Fruit fly (Drosophila melanogaster) whole organism, prepupa: Measurements from ENCODE around the gene tkv.

Source experiments
- Blimp-1 ChIP-seq: fragments of 200-800 bp; sonication (Bioruptor generic); optimal IDR thresholded peaks from 3 replicates; lab custom pipeline; 2017; ENCODE audit warnings: missing biosample characterization, missing genetic modification characterization, mild to moderate bottlenecking, moderate library complexity, missing genetic modification reagents
- CG10631 ChIP-seq: fragments of 200-800 bp; sonication (Bioruptor generic); optimal IDR thresholded peaks from 2 replicates; lab custom pipeline; 2016; ENCODE audit warnings: missing biosample characterization, missing genetic modification characterization
- CG11294 ChIP-seq: fragments of 200-800 bp; sonication (Bioruptor generic); IDR thresholded peaks from 2 replicates; pipeline ENCODE4 v1.3.6; 2022; ENCODE audit warnings: missing biosample characterization, missing genetic modification characterization
- CG11902 ChIP-seq: fragments of 200-800 bp; sonication (Bioruptor generic); optimal IDR thresholded peaks from 3 replicates; lab custom pipeline; 2016; ENCODE audit warnings: missing biosample characterization, missing genetic modification characterization
- CG15336 ChIP-seq: fragments of 200-800 bp; sonication (Bioruptor generic); IDR thresholded peaks from 2 replicates; pipeline ENCODE4 v1.3.6; 2022; ENCODE audit warnings: missing biosample characterization, missing genetic modification characterization
- CG16779 ChIP-seq: fragments of 200-800 bp; sonication (Bioruptor generic); optimal IDR thresholded peaks from 3 replicates; lab custom pipeline; 2017; ENCODE audit warnings: missing biosample characterization, mild to moderate bottlenecking, missing genetic modification characterization
- CG3032 ChIP-seq: fragments of 200-800 bp; optimal IDR thresholded peaks from 2 replicates; lab custom pipeline; 2019; ENCODE audit warnings: missing biosample characterization, mild to moderate bottlenecking, missing genetic modification characterization, moderate library complexity
- CG31627 ChIP-seq: fragments of 200-800 bp; sonication (Bioruptor generic); optimal IDR thresholded peaks from 3 replicates; lab custom pipeline; 2016; ENCODE audit warnings: missing biosample characterization, missing genetic modification characterization
- CG32006 ChIP-seq: fragments of 200-800 bp; sonication (Bioruptor generic); optimal IDR thresholded peaks from 3 replicates; lab custom pipeline; 2017; ENCODE audit warnings: missing biosample characterization, mild to moderate bottlenecking, missing genetic modification characterization
- CG4318 ChIP-seq: fragments of 200-800 bp; sonication (Bioruptor generic); optimal IDR thresholded peaks from 3 replicates; lab custom pipeline; 2017; ENCODE audit warnings: missing biosample characterization, mild to moderate bottlenecking, missing genetic modification characterization
- CG6163 ChIP-seq: fragments of 200-800 bp; sonication (Bioruptor generic); IDR thresholded peaks from 3 replicates; pipeline ENCODE4 v1.3.6; 2022; ENCODE audit warnings: missing biosample characterization, missing genetic modification characterization
- CG6276 ChIP-seq: fragments of 200-800 bp; sonication (Bioruptor generic); optimal IDR thresholded peaks from 2 replicates; lab custom pipeline; 2017; ENCODE audit warnings: missing biosample characterization, mild to moderate bottlenecking, missing genetic modification characterization
- CG6792 ChIP-seq: fragments of 200-800 bp; sonication (Bioruptor generic); optimal IDR thresholded peaks from 3 replicates; lab custom pipeline; 2016; ENCODE audit warnings: missing biosample characterization, missing genetic modification characterization
- CG6808 ChIP-seq: fragments of 200-800 bp; sonication (Bioruptor generic); optimal IDR thresholded peaks from 3 replicates; lab custom pipeline; 2017; ENCODE audit warnings: missing biosample characterization, missing genetic modification characterization, mild to moderate bottlenecking, moderate library complexity, missing genetic modification reagents
- CG6854 ChIP-seq: fragments of 200-800 bp; sonication (Bioruptor generic); optimal IDR thresholded peaks from 2 replicates; lab custom pipeline; 2017; ENCODE audit warnings: missing biosample characterization, mild to moderate bottlenecking, missing genetic modification characterization
- CG7368 ChIP-seq: fragments of 200-800 bp; sonication (Bioruptor generic); optimal IDR thresholded peaks from 3 replicates; lab custom pipeline; 2016; ENCODE audit warnings: missing biosample characterization, missing genetic modification characterization
- CG8119 ChIP-seq: fragments of 200-800 bp; sonication (Bioruptor generic); IDR thresholded peaks from 3 replicates; pipeline ENCODE4 v1.3.6; 2022; ENCODE audit warnings: missing biosample characterization, missing genetic modification characterization
- CG8319 ChIP-seq: fragments of 200-800 bp; sonication (Bioruptor generic); optimal IDR thresholded peaks from 3 replicates; lab custom pipeline; 2016; ENCODE audit warnings: missing biosample characterization, missing genetic modification characterization
- CG8632 ChIP-seq: fragments of 200-800 bp; sonication (Bioruptor generic); optimal IDR thresholded peaks from 3 replicates; lab custom pipeline; 2016; ENCODE audit warnings: missing biosample characterization, missing genetic modification characterization
- CG9139 ChIP-seq: fragments of 200-800 bp; sonication (Bioruptor generic); optimal IDR thresholded peaks from 3 replicates; lab custom pipeline; 2017; ENCODE audit warnings: missing biosample characterization, mild to moderate bottlenecking, missing genetic modification characterization
- Eip75B ChIP-seq: fragments of 200-800 bp; sonication (Bioruptor generic); optimal IDR thresholded peaks from 3 replicates; lab custom pipeline; 2016; ENCODE audit warnings: missing biosample characterization, missing genetic modification characterization
- Eip78C ChIP-seq: fragments of 200-800 bp; sonication (Bioruptor generic); peaks from one replicate; lab custom pipeline; 2016; ENCODE audit warnings: missing biosample characterization, missing genetic modification characterization
- Eip93F ChIP-seq: fragments of 200-800 bp; sonication (Bioruptor generic); optimal IDR thresholded peaks from 2 replicates; lab custom pipeline; 2016; ENCODE audit warnings: missing biosample characterization, mild to moderate bottlenecking, missing genetic modification characterization
- Ets21C ChIP-seq: fragments of 200-800 bp; sonication (Bioruptor generic); optimal IDR thresholded peaks from 3 replicates; lab custom pipeline; 2016; ENCODE audit warnings: missing biosample characterization, missing genetic modification characterization
- Gug ChIP-seq: fragments of 200-800 bp; sonication (Bioruptor generic); IDR thresholded peaks from 2 replicates; pipeline ENCODE4 v1.3.6; 2022; ENCODE audit warnings: missing biosample characterization, missing genetic modification characterization
- Hr38 ChIP-seq: sonication (Bioruptor generic); optimal IDR thresholded peaks from 2 replicates; lab custom pipeline; 2016; ENCODE audit warnings: missing biosample characterization, missing genetic modification characterization
- Hr39 ChIP-seq: fragments of 200-800 bp; sonication (Bioruptor generic); optimal IDR thresholded peaks from 2 replicates; lab custom pipeline; 2016; ENCODE audit warnings: missing biosample characterization, missing genetic modification characterization
- Hr4 ChIP-seq: fragments of 200-800 bp; sonication (Bioruptor generic); optimal IDR thresholded peaks from 3 replicates; lab custom pipeline; 2016; ENCODE audit warnings: missing biosample characterization, missing genetic modification characterization
- Lpt ChIP-seq: fragments of 200-800 bp; sonication (Bioruptor generic); optimal IDR thresholded peaks from 3 replicates; lab custom pipeline; 2016; ENCODE audit warnings: missing biosample characterization, missing genetic modification characterization
- Smox ChIP-seq: fragments of 200-800 bp; sonication (Bioruptor generic); optimal IDR thresholded peaks from 3 replicates; lab custom pipeline; 2016; ENCODE audit warnings: missing biosample characterization, missing genetic modification characterization
- Sox102F ChIP-seq: fragments of 200-800 bp; sonication (Bioruptor generic); optimal IDR thresholded peaks from 2 replicates; lab custom pipeline; 2016; ENCODE audit warnings: missing biosample characterization, mild to moderate bottlenecking, missing genetic modification characterization
- Sox14 ChIP-seq: fragments of 200-800 bp; sonication (Bioruptor generic); optimal IDR thresholded peaks from 3 replicates; lab custom pipeline; 2016; ENCODE audit warnings: missing biosample characterization, missing genetic modification characterization
- Sox15 ChIP-seq: fragments of 200-800 bp; sonication (Bioruptor generic); optimal IDR thresholded peaks from 3 replicates; lab custom pipeline; 2016; ENCODE audit warnings: missing biosample characterization, missing genetic modification characterization
- achi ChIP-seq: fragments of 200-800 bp; sonication (Bioruptor generic); optimal IDR thresholded peaks from 3 replicates; lab custom pipeline; 2016; ENCODE audit warnings: missing biosample characterization, missing genetic modification characterization
- acj6 ChIP-seq: fragments of 200-800 bp; sonication (Bioruptor generic); optimal IDR thresholded peaks from 3 replicates; lab custom pipeline; 2016; ENCODE audit warnings: missing biosample characterization, missing genetic modification characterization
- cyc ChIP-seq: fragments of 200-800 bp; sonication (Bioruptor generic); optimal IDR thresholded peaks from 3 replicates; lab custom pipeline; 2016; ENCODE audit warnings: missing biosample characterization, missing genetic modification characterization
- dac ChIP-seq: fragments of 200-800 bp; sonication (Bioruptor generic); optimal IDR thresholded peaks from 2 replicates; lab custom pipeline; 2017; ENCODE audit warnings: missing biosample characterization, mild to moderate bottlenecking, missing genetic modification characterization
- dsx ChIP-seq: fragments of 200-800 bp; optimal IDR thresholded peaks from 3 replicates; lab custom pipeline; 2019; ENCODE audit warnings: missing biosample characterization, mild to moderate bottlenecking, missing genetic modification characterization, moderate library complexity; ENCODE audit not compliant: poor library complexity, severe bottlenecking
- eg ChIP-seq: fragments of 200-800 bp; sonication (Bioruptor generic); IDR thresholded peaks from 3 replicates; pipeline ENCODE4 v1.3.6; 2022; ENCODE audit warnings: missing biosample characterization, missing genetic modification characterization
- esn ChIP-seq: fragments of 200-800 bp; sonication (Bioruptor generic); optimal IDR thresholded peaks from 2 replicates; lab custom pipeline; 2016; ENCODE audit warnings: missing biosample characterization, mild to moderate bottlenecking, missing genetic modification characterization, moderate library complexity
- fd59A ChIP-seq: fragments of 200-800 bp; sonication (Bioruptor generic); optimal IDR thresholded peaks from 2 replicates; lab custom pipeline; 2017; ENCODE audit warnings: missing biosample characterization, mild to moderate bottlenecking, missing genetic modification characterization, missing genetic modification reagents
- fd85E ChIP-seq: fragments of 200-800 bp; sonication (Bioruptor generic); optimal IDR thresholded peaks from 3 replicates; lab custom pipeline; 2016; ENCODE audit warnings: missing biosample characterization, missing genetic modification characterization
- lz ChIP-seq: fragments of 200-800 bp; sonication (Bioruptor generic); optimal IDR thresholded peaks from 3 replicates; lab custom pipeline; 2016; ENCODE audit warnings: missing biosample characterization, missing genetic modification characterization
- pdm3 ChIP-seq: fragments of 200-800 bp; sonication (Bioruptor generic); optimal IDR thresholded peaks from 3 replicates; lab custom pipeline; 2016; ENCODE audit warnings: missing biosample characterization, missing genetic modification characterization
- spab ChIP-seq: fragments of 200-800 bp; sonication (Bioruptor generic); optimal IDR thresholded peaks from 2 replicates; lab custom pipeline; 2017; ENCODE audit warnings: missing biosample characterization, mild to moderate bottlenecking, missing genetic modification characterization, missing genetic modification reagents
- ss ChIP-seq, 2 experiments: fragments of 200-800 bp; sonication (Bioruptor generic); optimal IDR thresholded peaks; 2 replicates in 1 of 2; 3 replicates in 1 of 2; lab custom pipeline; 2017 to 2018; ENCODE audit warnings: mild to moderate bottlenecking in 2 of 2, missing biosample characterization in 2 of 2, missing genetic modification characterization in 2 of 2, moderate library complexity in 1 of 2
- svp ChIP-seq: fragments of 200-800 bp; sonication (Bioruptor generic); peaks from one replicate; lab custom pipeline; 2016; ENCODE audit warnings: missing biosample characterization, missing genetic modification characterization
- topi ChIP-seq: fragments of 200-800 bp; sonication (Bioruptor generic); optimal IDR thresholded peaks from 3 replicates; lab custom pipeline; 2016; ENCODE audit warnings: missing biosample characterization, missing genetic modification characterization
- vri ChIP-seq: fragments of 200-800 bp; sonication (Bioruptor generic); optimal IDR thresholded peaks from 3 replicates; lab custom pipeline; 2016; ENCODE audit warnings: missing biosample characterization, mild to moderate bottlenecking, missing genetic modification characterization

The tkv gene

DNA sequence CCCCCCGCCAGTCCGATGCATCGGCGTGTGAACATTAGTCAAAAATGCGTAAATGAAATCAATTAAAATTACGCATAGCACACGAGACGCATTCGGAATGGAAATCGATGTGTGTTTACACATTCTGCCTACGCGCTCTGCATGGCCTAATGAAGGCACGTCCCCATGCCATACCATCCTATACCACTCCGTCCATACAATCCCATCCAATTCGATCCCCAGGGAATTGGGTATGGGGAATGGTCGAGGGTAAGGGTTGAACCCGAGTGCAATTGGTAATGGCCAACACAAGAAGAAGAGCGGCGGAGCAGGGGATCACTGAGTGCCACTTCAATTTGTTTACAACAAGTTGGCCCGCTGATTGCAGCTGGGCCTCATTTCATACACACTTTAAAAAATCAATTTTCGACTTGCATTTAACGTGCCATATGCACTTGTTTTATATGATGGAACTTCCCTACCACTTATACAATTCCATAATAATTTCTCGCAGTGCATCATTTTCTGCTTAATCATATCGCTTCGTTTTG lies 25.8 kb downstream of the tkv start (continued):
- TF ChIP-seq CG9139 (GFP tag; lab: Kevin White, UChicago) (no peak), Lpt (no peak), CG6276 (GFP tag; lab: Kevin White, UChicago) (no peak), Sox14 (GFP tag; lab: Kevin White, UChicago) (no peak), Hr4 (GFP tag; lab: Kevin White, UChicago) (peak; percentile 15), CG6792 (peak; percentile 20), CG6163 (GFP tag; lab: Robert Waterston, UW) (peak; percentile 64; the same call in 2 of the 3 replicates), CG32006 (GFP tag; lab: Kevin White, UChicago) (peak; percentile 22)

DNA sequence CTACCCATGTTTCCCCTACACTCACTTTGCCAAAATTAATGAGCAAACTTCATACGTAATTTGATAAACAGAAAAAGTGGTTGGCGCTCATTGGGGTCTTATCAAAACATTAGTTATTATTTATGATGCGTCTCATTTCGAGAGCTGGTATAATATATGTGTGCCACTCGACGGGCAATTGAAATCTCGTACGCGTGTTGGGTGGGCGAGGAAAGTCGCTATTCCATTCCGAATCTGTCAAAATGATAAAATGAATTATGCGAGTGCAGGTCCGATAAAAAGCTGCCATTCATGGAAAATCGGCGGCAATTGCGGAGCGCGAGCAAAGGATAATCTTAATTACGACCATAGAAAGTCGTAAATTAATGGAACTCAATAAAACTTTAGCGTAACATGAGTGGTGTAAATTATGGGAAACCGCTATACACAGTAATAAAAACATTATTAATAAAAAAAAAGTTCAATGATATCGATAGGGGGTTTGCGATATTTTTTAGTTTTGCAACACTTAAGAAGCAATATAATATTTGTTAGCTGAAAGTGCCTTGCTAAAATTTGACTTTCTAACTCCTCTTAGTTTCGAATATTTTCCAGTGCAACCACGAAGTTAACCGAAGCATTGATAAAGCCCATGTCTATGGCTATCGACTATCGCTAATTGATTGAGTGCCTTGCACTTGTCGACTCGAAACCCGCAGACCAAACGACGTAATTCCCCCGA lies 28.8 kb downstream of the tkv start:
- TF ChIP-seq CG8119 (GFP tag; lab: Robert Waterston, UW) (peak; percentile 34; the same call in 1 of the 3 replicates), dac (GFP tag; lab: Kevin White, UChicago) (no peak), CG31627 (GFP tag; lab: Kevin White, UChicago) (no peak), ss (GFP tag; optimal IDR thresholded peaks at IDR 0.05; lab: Kevin White, UChicago) (no peak), CG10631 (GFP tag; lab: Kevin White, UChicago) (no peak), Eip93F (no peak), Smox (GFP tag; lab: Kevin White, UChicago) (no peak), vri (GFP tag; lab: Kevin White, UChicago) (peak; percentile 91), acj6 (GFP tag; lab: Kevin White, UChicago) (no peak), eg (GFP tag; lab: Robert Waterston, UW) (peak; percentile 58; the same call in 2 of the 3 replicates), lz (GFP tag; lab: Kevin White, UChicago) (no peak), CG6854 (GFP tag; lab: Kevin White, UChicago) (no peak), achi (no peak), Gug (GFP tag; lab: Robert Waterston, UW) (no peak), Hr39 (GFP tag; lab: Kevin White, UChicago) (no peak), esn (GFP tag; lab: Kevin White, UChicago) (no peak), svp (GFP tag; lab: Kevin White, UChicago) (peak; percentile 50), fd85E (GFP tag; lab: Kevin White, UChicago) (no peak), Eip78C (GFP tag; lab: Kevin White, UChicago) (peak; percentile 51), CG7368 (GFP tag; lab: Kevin White, UChicago) (no peak), CG6808 (GFP tag; lab: Kevin White, UChicago) (no peak), topi (GFP tag; lab: Kevin White, UChicago) (no peak), CG11902 (GFP tag; lab: Kevin White, UChicago) (no peak), Sox15 (GFP tag; lab: Kevin White, UChicago) (no peak), Blimp-1 (GFP tag; lab: Kevin White, UChicago) (no peak), CG6276 (GFP tag; lab: Kevin White, UChicago) (peak; percentile 54), CG11294 (GFP tag; lab: Robert Waterston, UW) (no peak), CG16779 (tag; lab: Kevin White, UChicago) (no peak), Hr4 (GFP tag; lab: Kevin White, UChicago) (peak; percentile 61), CG6792 (no peak), Eip75B (GFP tag; lab: Kevin White, UChicago) (no peak), fd59A (no peak), CG6163 (GFP tag; lab: Robert Waterston, UW) (no peak), Hr38 (no peak), CG4318 (peak; percentile 8), cyc (GFP tag; lab: Kevin White, UChicago) (no peak), CG3032 (no peak), spab (GFP tag; lab: Kevin White, UChicago) (no peak), Sox102F (GFP tag; lab: Kevin White, UChicago) (no peak), pdm3 (GFP tag; lab: Kevin White, UChicago) (peak; percentile 12), CG8319 (GFP tag; lab: Kevin White, UChicago) (no peak), Ets21C (no peak), CG8632 (GFP tag; lab: Kevin White, UChicago) (no peak), CG15336 (GFP tag; lab: Robert Waterston, UW) (peak; percentile 51), dsx (no peak)
